Worm (Caenorhabditis elegans): Measurements from ENCODE around the gene hadb-1.

The hadb-1 gene

ce11 chrIII:8688438-8688946, at the start of gene hadb-1:
Gene hadb-1 (minus strand): TSS chrIII:8688488.
- no peak for TF ChIP-seq elt-1 (tag; optimal IDR thresholded peaks at IDR 0.05)
- TF ChIP-seq fos-1 (tag; optimal IDR thresholded peaks at IDR 0.05) = peak; percentile 19
- peak; percentile 9 for TF ChIP-seq C34F6.9 (tag; optimal IDR thresholded peaks at IDR 0.05)
- TF ChIP-seq ceh-82 (tag; optimal IDR thresholded peaks at IDR 0.05) = no peak
- no peak for TF ChIP-seq sem-4 (tag; optimal IDR thresholded peaks at IDR 0.05)
- no peak for TF ChIP-seq R02D3.7 (tag; optimal IDR thresholded peaks at IDR 0.05)
- no peak for TF ChIP-seq unc-39 (tag; optimal IDR thresholded peaks at IDR 0.05)
- no peak for TF ChIP-seq ZK546.5 (tag; optimal IDR thresholded peaks at IDR 0.05)
- TF ChIP-seq nhr-11 (tag; optimal IDR thresholded peaks at IDR 0.05) = no peak
- TF ChIP-seq ztf-4 (tag; optimal IDR thresholded peaks at IDR 0.05) = no peak
- peak; percentile 41 for TF ChIP-seq sma-9 (GFP tag; optimal IDR thresholded peaks at IDR 0.05)
- no peak for TF ChIP-seq sma-9 (tag; optimal IDR thresholded peaks at IDR 0.05)
- TF ChIP-seq mbf-1 (tag; optimal IDR thresholded peaks at IDR 0.05) = no peak
- TF ChIP-seq F13H6.1 (tag; optimal IDR thresholded peaks at IDR 0.05) = peak; percentile 12
- no peak for TF ChIP-seq lin-13 (GFP tag; optimal IDR thresholded peaks at IDR 0.05)
- no peak for TF ChIP-seq nhr-23 (tag; optimal IDR thresholded peaks at IDR 0.05)
- no peak for TF ChIP-seq gmeb-1 (tag; optimal IDR thresholded peaks at IDR 0.05)
- no peak for TF ChIP-seq nhr-237 (tag; optimal IDR thresholded peaks at IDR 0.05)
- no peak for TF ChIP-seq nhr-10 (tag; optimal IDR thresholded peaks at IDR 0.05)
- peak; percentile 18 for TF ChIP-seq crh-2 (tag; optimal IDR thresholded peaks at IDR 0.05)
- TF ChIP-seq snpc-4 (tag; optimal IDR thresholded peaks at IDR 0.05) = no peak
- TF ChIP-seq skn-1 (tag; optimal IDR thresholded peaks at IDR 0.05) = no peak
- TF ChIP-seq ceh-16 (tag; optimal IDR thresholded peaks at IDR 0.05) = no peak
- peak; percentile 53 for TF ChIP-seq nhr-21 (tag; optimal IDR thresholded peaks at IDR 0.05)
- TF ChIP-seq nhr-77 (tag; optimal IDR thresholded peaks at IDR 0.05) = no peak
- TF ChIP-seq mab-5 (tag; optimal IDR thresholded peaks at IDR 0.05) = no peak
- TF ChIP-seq lsy-2 (tag; optimal IDR thresholded peaks at IDR 0.05) = peak in 1 of 2 experiments; percentile 20
- no peak for TF ChIP-seq lin-11 (tag; optimal IDR thresholded peaks at IDR 0.05)
- peak; percentile 38 for TF ChIP-seq nhr-129 (tag; optimal IDR thresholded peaks at IDR 0.05)
- no peak for TF ChIP-seq peb-1 (tag; optimal IDR thresholded peaks at IDR 0.05)
- no peak for TF ChIP-seq unc-55 (GFP tag; optimal IDR thresholded peaks at IDR 0.05)
- peak; percentile 45 for TF ChIP-seq sma-3 (GFP tag; optimal IDR thresholded peaks at IDR 0.05)
- TF ChIP-seq Y55F3AM.14 (GFP tag; optimal IDR thresholded peaks at IDR 0.05) = no peak
- no peak for TF ChIP-seq aly-2 (tag; optimal IDR thresholded peaks at IDR 0.05)
- no peak for TF ChIP-seq dmd-4 (tag; optimal IDR thresholded peaks at IDR 0.05)
- peak; percentile 60 for TF ChIP-seq nhr-25 (tag; optimal IDR thresholded peaks at IDR 0.05)

- TF ChIP-seq ztf-11 (tag; optimal IDR thresholded peaks at IDR 0.05) (no peak), sem-4 (tag; optimal IDR thresholded peaks at IDR 0.05) (no peak), ztf-1 (GFP tag; conservative IDR thresholded peaks at IDR 0.05) (no peak), C34F6.9 (tag; optimal IDR thresholded peaks at IDR 0.05) (peak; percentile 12), ceh-82 (tag; optimal IDR thresholded peaks at IDR 0.05) (no peak), nhr-237 (tag; optimal IDR thresholded peaks at IDR 0.05) (no peak)
Observed at ce11 chrIII:8737391-8737790, 49.1 kb upstream of the hadb-1 start.

- TF ChIP-seq R02D3.7 (tag; optimal IDR thresholded peaks at IDR 0.05) = no peak
- TF ChIP-seq unc-55 (GFP tag; optimal IDR thresholded peaks at IDR 0.05) = peak; percentile 35
- TF ChIP-seq F13H6.1 (tag; optimal IDR thresholded peaks at IDR 0.05) = peak; percentile 86
- TF ChIP-seq ztf-4 (tag; optimal IDR thresholded peaks at IDR 0.05) = peak; percentile 57
- TF ChIP-seq nhr-25 (tag; optimal IDR thresholded peaks at IDR 0.05) = peak; percentile 61
- no peak for TF ChIP-seq ztf-11 (tag; optimal IDR thresholded peaks at IDR 0.05)
- peak; percentile 40 for TF ChIP-seq crh-2 (tag; optimal IDR thresholded peaks at IDR 0.05)
- peak; percentile 70 for TF ChIP-seq sma-9 (GFP tag; optimal IDR thresholded peaks at IDR 0.05)
- TF ChIP-seq sma-9 (tag; optimal IDR thresholded peaks at IDR 0.05) = no peak
- peak in 1 of 2 experiments; percentile 32 for TF ChIP-seq lsy-2 (tag; optimal IDR thresholded peaks at IDR 0.05)
- peak; percentile 26 for TF ChIP-seq fos-1 (tag; optimal IDR thresholded peaks at IDR 0.05)
- no peak for TF ChIP-seq elt-3 (tag; optimal IDR thresholded peaks at IDR 0.05)
- peak; percentile 32 for TF ChIP-seq nhr-6 (tag; optimal IDR thresholded peaks at IDR 0.05)
- TF ChIP-seq blmp-1 (tag; optimal IDR thresholded peaks at IDR 0.05; ENCODE audit: insufficient read depth) = peak; percentile 32
- TF ChIP-seq nhr-129 (tag; optimal IDR thresholded peaks at IDR 0.05) = peak; percentile 98
- no peak for TF ChIP-seq lin-13 (GFP tag; optimal IDR thresholded peaks at IDR 0.05)
- TF ChIP-seq C34F6.9 (tag; optimal IDR thresholded peaks at IDR 0.05) = peak; percentile 34
Observed at ce11 chrIII:8734327-8734885, 46.1 kb upstream of the hadb-1 start.
